Worm (Caenorhabditis elegans) whole organism, mixed stage, embryonic: ENCODE measurements around the gene clec-151.

Experiments used
- M03D4.4 ChIP-seq: sonication (generic microtip); optimal IDR thresholded peaks from 2 replicates; lab custom pipeline; 2017; ENCODE audit warnings: mild to moderate bottlenecking, missing genetic modification characterization, missing compliant biosample characterization
- bed-3 ChIP-seq: fragments of 200-800 bp; sonication (Bioruptor generic); optimal IDR thresholded peaks from 3 replicates; lab custom pipeline; 2018; ENCODE audit warnings: mild to moderate bottlenecking, missing genetic modification characterization, moderate library complexity, missing compliant biosample characterization
- blmp-1 ChIP-seq: fragments of 150-350 bp; optimal IDR thresholded peaks from 2 replicates; lab custom pipeline; 2014; ENCODE audit warnings: missing biosample characterization, missing genetic modification characterization
- ceh-39 ChIP-seq: fragments of 150-350 bp; optimal IDR thresholded peaks from 2 replicates; lab custom pipeline; 2014; ENCODE audit warnings: missing biosample characterization, missing genetic modification characterization
- ceh-43 ChIP-seq: fragments of 200-800 bp; sonication (Bioruptor generic); optimal IDR thresholded peaks from 2 replicates; lab custom pipeline; 2018; ENCODE audit warnings: mild to moderate bottlenecking, missing genetic modification characterization, moderate library complexity, missing compliant biosample characterization
- ceh-83 ChIP-seq: fragments of 200-800 bp; sonication (Bioruptor generic); optimal IDR thresholded peaks from 2 replicates; lab custom pipeline; 2018; ENCODE audit warnings: mild to moderate bottlenecking, missing genetic modification characterization, missing compliant biosample characterization
- ces-1 ChIP-seq: fragments of 150-350 bp; optimal IDR thresholded peaks from 2 replicates; lab custom pipeline; 2014; ENCODE audit warnings: missing biosample characterization, missing genetic modification reagents, missing genetic modification characterization
- cnd-1 ChIP-seq: fragments of 200-800 bp; sonication (Bioruptor generic); optimal IDR thresholded peaks from 2 replicates; lab custom pipeline; 2018; ENCODE audit warnings: mild to moderate bottlenecking, missing genetic modification characterization, missing compliant biosample characterization
- drap-1 ChIP-seq: fragments of 200-800 bp; sonication (Bioruptor generic); optimal IDR thresholded peaks from 3 replicates; lab custom pipeline; 2018; ENCODE audit warnings: mild to moderate bottlenecking, missing genetic modification characterization, missing compliant biosample characterization
- elt-1 ChIP-seq: sonication (generic microtip); optimal IDR thresholded peaks from 2 replicates; lab custom pipeline; 2017; ENCODE audit warnings: missing genetic modification characterization, mild to moderate bottlenecking, missing compliant biosample characterization, antibody characterized with exemption, moderate library complexity, borderline replicate concordance; ENCODE audit not compliant: insufficient read depth
- elt-3 ChIP-seq: fragments of 150-350 bp; optimal IDR thresholded peaks from 2 replicates; lab custom pipeline; 2014; ENCODE audit warnings: missing biosample characterization, missing genetic modification characterization
- flh-1 ChIP-seq: fragments of 200-800 bp; sonication (Bioruptor generic); optimal IDR thresholded peaks from 2 replicates; lab custom pipeline; 2018; ENCODE audit warnings: mild to moderate bottlenecking, missing genetic modification characterization, moderate library complexity, missing compliant biosample characterization
- ham-2 ChIP-seq: fragments of 200-800 bp; sonication (Bioruptor generic); optimal IDR thresholded peaks from 2 replicates; lab custom pipeline; 2018; ENCODE audit warnings: mild to moderate bottlenecking, missing genetic modification characterization, missing compliant biosample characterization
- hlh-1 ChIP-seq: fragments of 150-350 bp; optimal IDR thresholded peaks from 2 replicates; lab custom pipeline; 2014; ENCODE audit warnings: missing biosample characterization, missing genetic modification reagents, missing genetic modification characterization
- lin-13 ChIP-seq: fragments of 150-350 bp; optimal IDR thresholded peaks from 2 replicates; lab custom pipeline; 2014; ENCODE audit warnings: missing biosample characterization, missing genetic modification characterization
- lin-32 ChIP-seq: fragments of 200-800 bp; sonication (Bioruptor generic); optimal IDR thresholded peaks from 2 replicates; lab custom pipeline; 2018; ENCODE audit warnings: mild to moderate bottlenecking, missing genetic modification characterization, missing compliant biosample characterization
- lsy-2 ChIP-seq: fragments of 150-350 bp; optimal IDR thresholded peaks from 2 replicates; lab custom pipeline; 2014; ENCODE audit warnings: missing biosample characterization, missing genetic modification characterization
- mab-5 ChIP-seq: fragments of 150-350 bp; optimal IDR thresholded peaks from 2 replicates; lab custom pipeline; 2014; ENCODE audit warnings: missing biosample characterization, missing genetic modification characterization
- mep-1 ChIP-seq: fragments of 150-350 bp; optimal IDR thresholded peaks from 2 replicates; lab custom pipeline; 2017; ENCODE audit warnings: missing biosample characterization, missing genetic modification reagents, missing genetic modification characterization, inconsistent platforms
- mls-2 ChIP-seq: sonication (generic microtip); optimal IDR thresholded peaks from 2 replicates; lab custom pipeline; 2016; ENCODE audit warnings: mild to moderate bottlenecking, missing genetic modification characterization, moderate library complexity, missing compliant biosample characterization
- nhr-12 ChIP-seq: fragments of 150-350 bp; optimal IDR thresholded peaks from 2 replicates; lab custom pipeline; 2014; ENCODE audit warnings: missing biosample characterization, missing genetic modification characterization
- nhr-2 ChIP-seq: fragments of 150-350 bp; optimal IDR thresholded peaks from 2 replicates; lab custom pipeline; 2014; ENCODE audit warnings: missing biosample characterization, missing genetic modification characterization
- nhr-237 ChIP-seq: fragments of 150-350 bp; optimal IDR thresholded peaks from 2 replicates; lab custom pipeline; 2014; ENCODE audit warnings: missing biosample characterization, missing genetic modification characterization
- nhr-28 ChIP-seq: fragments of 150-350 bp; optimal IDR thresholded peaks from 2 replicates; lab custom pipeline; 2014; ENCODE audit warnings: missing biosample characterization, missing genetic modification characterization
- nhr-76 ChIP-seq: sonication (generic microtip); optimal IDR thresholded peaks from 2 replicates; lab custom pipeline; 2017; ENCODE audit warnings: missing biosample characterization, missing genetic modification characterization
- pha-4 ChIP-seq: fragments of 150-350 bp; optimal IDR thresholded peaks from 2 replicates; lab custom pipeline; 2018; ENCODE audit warnings: missing biosample characterization, missing genetic modification reagents, missing genetic modification characterization
- sem-2 ChIP-seq: fragments of 200-800 bp; sonication (Bioruptor generic); optimal IDR thresholded peaks from 2 replicates; lab custom pipeline; 2018; ENCODE audit warnings: mild to moderate bottlenecking, missing genetic modification characterization, missing compliant biosample characterization
- snpc-4 ChIP-seq: fragments of 150-350 bp; optimal IDR thresholded peaks from 2 replicates; lab custom pipeline; 2014; ENCODE audit warnings: missing biosample characterization, missing genetic modification characterization
- sptf-1 ChIP-seq: sonication (generic microtip); optimal IDR thresholded peaks from 2 replicates; lab custom pipeline; 2017; ENCODE audit warnings: mild to moderate bottlenecking, missing genetic modification characterization, moderate library complexity, missing compliant biosample characterization
- tbx-8 ChIP-seq: fragments of 200-800 bp; sonication (Bioruptor generic); optimal IDR thresholded peaks from 2 replicates; lab custom pipeline; 2018; ENCODE audit warnings: mild to moderate bottlenecking, missing genetic modification characterization, moderate library complexity, missing compliant biosample characterization
- unc-120 ChIP-seq: sonication (generic microtip); optimal IDR thresholded peaks from 2 replicates; lab custom pipeline; 2017; ENCODE audit warnings: missing genetic modification characterization, missing compliant biosample characterization; ENCODE audit not compliant: poor library complexity, severe bottlenecking
- unc-39 ChIP-seq: fragments of 150-350 bp; optimal IDR thresholded peaks from 2 replicates; lab custom pipeline; 2014; ENCODE audit warnings: missing biosample characterization, missing genetic modification characterization
- unc-62 ChIP-seq: fragments of 150-350 bp; optimal IDR thresholded peaks from 2 replicates; lab custom pipeline; 2014; ENCODE audit warnings: missing biosample characterization, missing genetic modification reagents, missing genetic modification characterization
- zip-8 ChIP-seq: fragments of 150-350 bp; optimal IDR thresholded peaks from 2 replicates; lab custom pipeline; 2014; ENCODE audit warnings: missing biosample characterization, missing genetic modification characterization
- ztf-11 ChIP-seq: fragments of 150-350 bp; optimal IDR thresholded peaks from 2 replicates; lab custom pipeline; 2014; ENCODE audit warnings: missing biosample characterization, missing genetic modification characterization

Gene clec-151

ce11 chrIII:4647341-4647740 is 19.1 kb downstream of the clec-151 start:
- TF ChIP-seq unc-62 (GFP tag; lab: Kevin White, UChicago), result no peak
- TF ChIP-seq M03D4.4 (tag; lab: Kevin White, UChicago), result no peak
- TF ChIP-seq elt-1 (tag; lab: Kevin White, UChicago), result no peak
- TF ChIP-seq zip-8, result no peak
- no peak for TF ChIP-seq ceh-39 (tag; lab: Kevin White, UChicago)
- no peak for TF ChIP-seq cnd-1
- no peak for TF ChIP-seq mab-5 (tag; lab: Kevin White, UChicago)
- TF ChIP-seq snpc-4 (tag; lab: Kevin White, UChicago), result no peak
- no peak for TF ChIP-seq mls-2
- TF ChIP-seq pha-4 (tag; lab: Kevin White, UChicago), result no peak
- TF ChIP-seq ces-1, result no peak
- no peak for TF ChIP-seq lsy-2 (tag; lab: Kevin White, UChicago)

- TF ChIP-seq nhr-237, result no peak
- TF ChIP-seq unc-120 (tag; lab: Kevin White, UChicago), result no peak
- no peak for TF ChIP-seq M03D4.4 (tag; lab: Kevin White, UChicago)
- no peak for TF ChIP-seq lin-32 (GFP tag; lab: Kevin White, UChicago)
- no peak for TF ChIP-seq unc-62 (GFP tag; lab: Kevin White, UChicago)
- no peak for TF ChIP-seq lin-13 (tag; lab: Kevin White, UChicago)
- no peak for TF ChIP-seq ceh-39 (tag; lab: Kevin White, UChicago)
- no peak for TF ChIP-seq blmp-1 (tag; lab: Kevin White, UChicago)
- no peak for TF ChIP-seq tbx-8 (GFP tag; lab: Kevin White, UChicago)
- no peak for TF ChIP-seq elt-1 (tag; lab: Kevin White, UChicago)
- TF ChIP-seq hlh-1 (tag; lab: Kevin White, UChicago), result no peak
- TF ChIP-seq ceh-83 (GFP tag; lab: Kevin White, UChicago), result no peak
- no peak for TF ChIP-seq ztf-11 (tag; lab: Kevin White, UChicago)
- TF ChIP-seq sem-2 (GFP tag; lab: Kevin White, UChicago), result no peak
- TF ChIP-seq zip-8, result no peak
- no peak for TF ChIP-seq mep-1 (tag; lab: Kevin White, UChicago)
- no peak for TF ChIP-seq unc-39 (tag; lab: Kevin White, UChicago)
- no peak for TF ChIP-seq mls-2
- no peak for TF ChIP-seq drap-1 (GFP tag; lab: Kevin White, UChicago)
These were observed 19.6 kb downstream of the clec-151 start, which contains the start of gene T23F11.6 for ce11 chrIII:4647878-4648277. Gene T23F11.6 (minus strand): TSS chrIII:4647922.

- peak; percentile 83 for TF ChIP-seq unc-62 (GFP tag; lab: Kevin White, UChicago)
- TF ChIP-seq flh-1 (GFP tag; lab: Kevin White, UChicago), result no peak
- peak; percentile 92 for TF ChIP-seq pha-4 (tag; lab: Kevin White, UChicago)
- no peak for TF ChIP-seq cnd-1
- TF ChIP-seq nhr-2, result no peak
- TF ChIP-seq lin-32 (GFP tag; lab: Kevin White, UChicago), result no peak
- TF ChIP-seq mab-5 (tag; lab: Kevin White, UChicago), result no peak
- TF ChIP-seq M03D4.4 (tag; lab: Kevin White, UChicago), result peak; percentile 58
- no peak for TF ChIP-seq sem-2 (GFP tag; lab: Kevin White, UChicago)
- TF ChIP-seq nhr-237, result peak; percentile 90
- TF ChIP-seq zip-8, result no peak
- no peak for TF ChIP-seq sptf-1 (tag; lab: Kevin White, UChicago)
- peak; percentile 58 for TF ChIP-seq unc-120 (tag; lab: Kevin White, UChicago)
- peak; percentile 27 for TF ChIP-seq ham-2 (GFP tag; lab: Kevin White, UChicago)
- no peak for TF ChIP-seq nhr-76 (tag; lab: Kevin White, UChicago)
- peak; percentile 90 for TF ChIP-seq hlh-1 (tag; lab: Kevin White, UChicago)
- TF ChIP-seq elt-3 (tag; lab: Kevin White, UChicago), result peak; percentile 75
- peak; percentile 60 for TF ChIP-seq ces-1
- TF ChIP-seq lsy-2 (tag; lab: Kevin White, UChicago), result peak; percentile 68
- no peak for TF ChIP-seq blmp-1 (tag; lab: Kevin White, UChicago)
- no peak for TF ChIP-seq nhr-12 (tag; lab: Kevin White, UChicago)
- peak; percentile 50 for TF ChIP-seq drap-1 (GFP tag; lab: Kevin White, UChicago)
- TF ChIP-seq bed-3 (GFP tag; lab: Kevin White, UChicago), result no peak
- peak; percentile 85 for TF ChIP-seq mep-1 (tag; lab: Kevin White, UChicago)
- no peak for TF ChIP-seq mls-2
- no peak for TF ChIP-seq elt-1 (tag; lab: Kevin White, UChicago)
- TF ChIP-seq ceh-43 (GFP tag; lab: Kevin White, UChicago), result no peak
- TF ChIP-seq unc-39 (tag; lab: Kevin White, UChicago), result no peak
- peak; percentile 42 for TF ChIP-seq lin-13 (tag; lab: Kevin White, UChicago)
- peak; percentile 3 for TF ChIP-seq ceh-39 (tag; lab: Kevin White, UChicago)
- TF ChIP-seq nhr-28 (tag; lab: Kevin White, UChicago), result no peak
- TF ChIP-seq ztf-11 (tag; lab: Kevin White, UChicago), result peak; percentile 32
- no peak for TF ChIP-seq snpc-4 (tag; lab: Kevin White, UChicago)
- TF ChIP-seq tbx-8 (GFP tag; lab: Kevin White, UChicago), result no peak
- no peak for TF ChIP-seq ceh-83 (GFP tag; lab: Kevin White, UChicago)
These were observed 21.1 kb downstream of the clec-151 start for ce11 chrIII:4649363-4649768.
